Fruit fly (Drosophila melanogaster) whole organism, embryonic: ENCODE measurements around the gene CG42674.

Experiments used
- CG10959 ChIP-seq: fragments of 200-800 bp; sonication (Bioruptor generic); IDR thresholded peaks from 2 replicates; pipeline ENCODE4 v1.3.6; 2022; ENCODE audit warnings: missing biosample characterization, missing genetic modification characterization
- CG17359 ChIP-seq: fragments of 200-800 bp; sonication (Bioruptor generic); optimal IDR thresholded peaks from 3 replicates; lab custom pipeline; 2018; ENCODE audit warnings: missing biosample characterization, mild to moderate bottlenecking, missing genetic modification characterization, moderate library complexity
- CG18262 ChIP-seq: fragments of 200-800 bp; optimal IDR thresholded peaks from 3 replicates; lab custom pipeline; 2019; ENCODE audit warnings: missing biosample characterization, mild to moderate bottlenecking, missing genetic modification characterization, moderate library complexity
- CG3163 ChIP-seq: fragments of 200-800 bp; sonication (Bioruptor generic); optimal IDR thresholded peaks from 3 replicates; lab custom pipeline; 2016; ENCODE audit warnings: missing biosample characterization, missing genetic modification characterization
- CG3281 ChIP-seq: fragments of 200-800 bp; sonication (Bioruptor generic); optimal IDR thresholded peaks from 3 replicates; lab custom pipeline; 2017; ENCODE audit warnings: missing biosample characterization, mild to moderate bottlenecking, missing genetic modification characterization
- CG7745 ChIP-seq: fragments of 200-800 bp; sonication (Bioruptor generic); optimal IDR thresholded peaks from 2 replicates; lab custom pipeline; 2018; ENCODE audit warnings: missing biosample characterization, mild to moderate bottlenecking, missing genetic modification characterization, moderate library complexity
- CG7839 ChIP-seq: fragments of 200-800 bp; sonication (Bioruptor generic); optimal IDR thresholded peaks from 3 replicates; lab custom pipeline; 2018; ENCODE audit warnings: missing biosample characterization, mild to moderate bottlenecking, missing genetic modification characterization, moderate library complexity
- Mes4 ChIP-seq: fragments of 200-800 bp; sonication (Bioruptor generic); optimal IDR thresholded peaks from 2 replicates; lab custom pipeline; 2016; ENCODE audit warnings: missing biosample characterization, missing genetic modification characterization
- Sry-β ChIP-seq: fragments of 200-800 bp; sonication (Bioruptor generic); optimal IDR thresholded peaks from 2 replicates; lab custom pipeline; 2018; ENCODE audit warnings: missing biosample characterization, mild to moderate bottlenecking, missing genetic modification characterization, moderate library complexity
- dysf ChIP-seq: fragments of 200-800 bp; sonication (Bioruptor generic); IDR thresholded peaks from 3 replicates; pipeline ENCODE4 v1.3.6; 2022; ENCODE audit warnings: missing biosample characterization, missing genetic modification characterization
- nau ChIP-seq: fragments of 200-800 bp; sonication (Bioruptor generic); optimal IDR thresholded peaks from 3 replicates; lab custom pipeline; 2017; ENCODE audit warnings: missing biosample characterization, mild to moderate bottlenecking, missing genetic modification characterization, missing genetic modification reagents
- tgo ChIP-seq: fragments of 200-800 bp; sonication (Bioruptor generic); IDR thresholded peaks from 3 replicates; pipeline ENCODE4 v1.3.6; 2022; ENCODE audit warnings: missing biosample characterization, missing genetic modification characterization

DNA sequence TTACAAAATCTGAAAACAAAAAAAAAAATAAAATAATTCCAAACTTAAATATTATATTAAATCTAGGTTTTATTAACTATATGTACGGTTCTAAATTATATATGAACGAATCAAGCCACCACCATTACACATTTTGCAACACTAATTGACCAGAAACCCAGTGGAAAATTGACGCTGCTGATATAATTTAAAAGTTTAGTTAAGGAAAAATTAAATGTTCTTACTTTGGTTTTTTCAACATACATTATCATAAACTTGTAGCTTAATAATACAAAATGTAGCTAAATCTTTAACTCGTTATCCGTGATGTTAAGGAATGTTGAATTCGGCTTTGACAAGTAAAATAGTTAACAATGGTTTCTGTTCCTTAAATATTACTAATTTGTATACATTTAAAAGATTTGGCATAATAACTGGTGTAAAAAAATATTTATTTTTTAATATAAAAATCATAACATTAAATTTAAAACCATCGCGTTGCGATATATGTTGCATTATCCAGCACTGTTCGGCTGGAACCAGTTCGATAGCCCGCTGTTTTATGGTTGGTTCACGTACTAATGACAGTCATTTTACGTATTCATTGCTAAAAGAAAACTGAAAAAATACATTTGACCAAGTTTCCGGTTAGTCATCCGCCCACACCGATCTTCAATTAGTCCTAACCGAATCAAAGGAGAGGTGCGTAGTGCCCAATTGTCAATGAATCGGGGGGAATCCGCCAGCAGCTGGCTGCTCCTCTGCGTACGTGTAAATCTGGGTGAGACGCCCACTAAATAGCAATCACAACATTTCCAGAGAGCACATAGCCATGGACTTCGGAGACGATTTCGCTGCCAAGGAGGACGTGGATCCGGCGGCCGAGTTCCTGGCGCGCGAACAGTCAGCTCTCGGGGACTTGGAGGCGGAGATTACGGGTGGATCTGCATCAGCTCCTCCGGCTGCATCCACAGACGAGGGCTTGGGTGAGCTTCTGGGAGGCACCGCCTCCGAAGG lies 44.2 kb upstream of the CG42674 start:
- TF ChIP-seq CG7745 (no peak), dysf (GFP tag; lab: Robert Waterston, UW) (peak; percentile 56; the same call in 2 of the 3 replicates), CG10959 (no peak), CG17359 (tag; lab: Kevin White, UChicago) (peak; percentile 69), tgo (GFP tag; lab: Robert Waterston, UW) (no peak; the same call in 1 of the 3 replicates), Sry-β (GFP tag; lab: Kevin White, UChicago) (no peak), CG7839 (tag; lab: Kevin White, UChicago) (peak; percentile 66), nau (GFP tag; lab: Kevin White, UChicago) (no peak), CG18262 (tag; lab: Kevin White, UChicago) (peak; percentile 92), Mes4 (GFP tag; lab: Kevin White, UChicago) (no peak), CG3163 (GFP tag; lab: Kevin White, UChicago) (no peak), CG3281 (GFP tag; lab: Kevin White, UChicago) (peak; percentile 64)
